Worm (Caenorhabditis elegans): Measurements from ENCODE around the gene nhr-100.

DNA sequence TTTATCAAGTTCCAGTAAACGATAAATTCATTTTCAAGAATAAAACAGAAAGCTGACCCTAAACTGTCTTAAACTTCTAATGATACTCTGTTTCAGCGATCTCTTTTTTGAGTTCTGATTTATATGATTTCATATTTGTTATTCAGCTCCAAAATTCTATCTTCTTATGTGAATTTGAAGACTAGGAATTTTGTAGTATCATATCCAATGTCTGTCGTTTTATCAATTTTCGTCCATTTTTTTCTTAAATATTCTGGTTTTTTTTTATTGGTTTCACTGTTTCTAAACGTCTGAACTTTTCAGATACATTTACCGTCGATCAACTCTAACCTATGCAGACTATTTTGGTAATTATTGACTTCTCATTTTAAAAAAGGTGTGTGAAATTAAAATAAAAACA lies 3.5 kb upstream of the nhr-100 start, which contains the start of the genes nhr-138 and C28D4.18:
- TF ChIP-seq F57C9.4 (tag; optimal IDR thresholded peaks at IDR 0.05) (no peak), snpc-1.1 (tag; optimal IDR thresholded peaks at IDR 0.05; ENCODE audit: insufficient read depth) (no peak)
